Fruit fly (Drosophila melanogaster) whole organism, embryonic: ENCODE data around the gene CG32425.

Experiments used
- Atf6 ChIP-seq: fragments of 200-800 bp; sonication (Bioruptor generic); IDR thresholded peaks from 2 replicates; pipeline ENCODE4 v1.3.6; 2022; ENCODE audit warnings: missing biosample characterization, missing genetic modification characterization
- Awh ChIP-seq: fragments of 200-800 bp; sonication (Bioruptor generic); IDR thresholded peaks from 2 replicates; pipeline ENCODE4, ENCODE4 v1.3.6; 2022; ENCODE audit warnings: missing biosample characterization, missing genetic modification characterization
- Bgb ChIP-seq: fragments of 200-800 bp; sonication (Bioruptor generic); IDR thresholded peaks from 2 replicates; pipeline ENCODE4 v1.3.6; 2022; ENCODE audit warnings: missing biosample characterization, missing genetic modification characterization; ENCODE audit not compliant: partially characterized antibody
- C15 ChIP-seq: fragments of 200-800 bp; sonication (Bioruptor generic); IDR thresholded peaks from 3 replicates; pipeline ENCODE4 v1.3.6; 2022; ENCODE audit warnings: missing biosample characterization, missing genetic modification characterization
- CG10543 ChIP-seq: fragments of 200-800 bp; sonication (Bioruptor generic); optimal IDR thresholded peaks from 3 replicates; lab custom pipeline; 2017; ENCODE audit warnings: missing biosample characterization, mild to moderate bottlenecking, missing genetic modification characterization, moderate library complexity
- CG11695 ChIP-seq: fragments of 200-800 bp; sonication (Bioruptor generic); IDR thresholded peaks from 3 replicates; pipeline ENCODE4 v1.3.6; 2022; ENCODE audit warnings: missing biosample characterization, missing genetic modification characterization
- CG11696 ChIP-seq: fragments of 200-800 bp; sonication (Bioruptor generic); IDR thresholded peaks from 2 replicates; pipeline ENCODE4 v1.3.6; 2022; ENCODE audit warnings: missing biosample characterization, missing genetic modification characterization
- CG12769 ChIP-seq: fragments of 200-800 bp; sonication (Bioruptor generic); optimal IDR thresholded peaks from 2 replicates; lab custom pipeline; 2019; ENCODE audit warnings: missing biosample characterization, mild to moderate bottlenecking, missing genetic modification characterization, moderate library complexity
- CG12942 ChIP-seq: fragments of 200-800 bp; sonication (Bioruptor generic); optimal IDR thresholded peaks from 3 replicates; lab custom pipeline; 2016; ENCODE audit warnings: missing biosample characterization, missing genetic modification characterization
- CG13624 ChIP-seq: fragments of 200-800 bp; sonication (Bioruptor generic); optimal IDR thresholded peaks from 2 replicates; lab custom pipeline; 2016; ENCODE audit warnings: missing biosample characterization, missing genetic modification characterization
- CG13775 ChIP-seq: fragments of 200-800 bp; sonication (Bioruptor generic); optimal IDR thresholded peaks from 3 replicates; lab custom pipeline; 2017; ENCODE audit warnings: missing biosample characterization, mild to moderate bottlenecking, missing genetic modification characterization
- CG14667 ChIP-seq: fragments of 200-800 bp; sonication (Bioruptor generic); IDR thresholded peaks from 2 replicates; pipeline ENCODE4 v1.3.6; 2022; ENCODE audit warnings: missing biosample characterization, missing genetic modification characterization
- CG16863 ChIP-seq: fragments of 200-800 bp; sonication (Bioruptor generic); optimal IDR thresholded peaks from 3 replicates; lab custom pipeline; 2016; ENCODE audit warnings: missing biosample characterization, missing genetic modification characterization
- CG17361 ChIP-seq: fragments of 200-800 bp; sonication (Bioruptor generic); IDR thresholded peaks from 3 replicates; pipeline ENCODE4 v1.3.6; 2022; ENCODE audit warnings: missing biosample characterization, missing genetic modification characterization
- CG2129 ChIP-seq: fragments of 200-800 bp; sonication (Bioruptor generic); IDR thresholded peaks from 2 replicates; pipeline ENCODE4 v1.3.6; 2022; ENCODE audit warnings: missing biosample characterization, missing genetic modification characterization; ENCODE audit not compliant: partially characterized antibody
- CG30403 ChIP-seq: fragments of 200-800 bp; sonication (Bioruptor generic); optimal IDR thresholded peaks from 3 replicates; lab custom pipeline; 2016; ENCODE audit warnings: missing biosample characterization, missing genetic modification characterization
- CG3065 ChIP-seq: fragments of 200-800 bp; sonication (Bioruptor generic); optimal IDR thresholded peaks from 2 replicates; lab custom pipeline; 2016; ENCODE audit warnings: missing biosample characterization, missing genetic modification characterization
- CG32767 ChIP-seq: fragments of 200-800 bp; sonication (Bioruptor generic); IDR thresholded peaks from 2 replicates; pipeline ENCODE4 v1.3.6; 2022; ENCODE audit warnings: missing biosample characterization, missing genetic modification characterization
- CG34422 ChIP-seq: fragments of 200-800 bp; sonication (Bioruptor generic); IDR thresholded peaks from 3 replicates; pipeline ENCODE4 v1.3.6; 2022; ENCODE audit warnings: missing biosample characterization, missing genetic modification characterization
- CG6175 ChIP-seq: fragments of 200-800 bp; sonication (Bioruptor generic); IDR thresholded peaks from 3 replicates; pipeline ENCODE4 v1.3.6; 2022; ENCODE audit warnings: missing biosample characterization, missing genetic modification characterization
- Dad ChIP-seq: fragments of 200-800 bp; sonication (Bioruptor generic); optimal IDR thresholded peaks from 3 replicates; lab custom pipeline; 2016; ENCODE audit warnings: missing biosample characterization, missing genetic modification characterization
- Dip3 ChIP-seq: fragments of 200-800 bp; sonication (Bioruptor generic); optimal IDR thresholded peaks from 3 replicates; lab custom pipeline; 2016; ENCODE audit warnings: missing biosample characterization, missing genetic modification characterization
- Dp ChIP-seq: fragments of 200-800 bp; sonication (Bioruptor generic); optimal IDR thresholded peaks from 2 replicates; lab custom pipeline; 2018; ENCODE audit warnings: missing biosample characterization, mild to moderate bottlenecking, missing genetic modification characterization, moderate library complexity
- Ets65A ChIP-seq: fragments of 200-800 bp; sonication (Bioruptor generic); peaks from one replicate; lab custom pipeline; 2016; ENCODE audit warnings: missing biosample characterization, missing genetic modification characterization
- Gug ChIP-seq: fragments of 200-800 bp; sonication (Bioruptor generic); IDR thresholded peaks from 4 replicates; pipeline ENCODE4 v1.3.6; 2022; ENCODE audit warnings: missing biosample characterization, missing genetic modification characterization
- HLH54F ChIP-seq: fragments of 200-800 bp; sonication (Bioruptor generic); optimal IDR thresholded peaks from 3 replicates; lab custom pipeline; 2016; ENCODE audit warnings: missing biosample characterization, missing genetic modification characterization
- Mrtf ChIP-seq: fragments of 200-800 bp; sonication (Bioruptor generic); IDR thresholded peaks from 3 replicates; pipeline ENCODE4 v1.3.6; 2022; ENCODE audit warnings: missing biosample characterization, missing genetic modification characterization
- PHDP ChIP-seq: fragments of 200-800 bp; sonication (Bioruptor generic); optimal IDR thresholded peaks from 3 replicates; lab custom pipeline; 2018; ENCODE audit warnings: missing biosample characterization, mild to moderate bottlenecking, missing genetic modification characterization, moderate library complexity
- Taf1 ChIP-seq: fragments of 200-800 bp; sonication (Bioruptor generic); IDR thresholded peaks from 2 replicates; pipeline ENCODE4 v1.3.6; 2022; ENCODE audit warnings: missing biosample characterization, missing genetic modification characterization
- abd-A ChIP-seq: fragments of 200-800 bp; sonication (Bioruptor generic); optimal IDR thresholded peaks from 3 replicates; lab custom pipeline; 2019; ENCODE audit warnings: missing biosample characterization, mild to moderate bottlenecking, missing genetic modification characterization, moderate library complexity
- ap ChIP-seq: fragments of 200-800 bp; sonication (Bioruptor generic); IDR thresholded peaks from 2 replicates; pipeline ENCODE4 v1.3.6; 2022; ENCODE audit warnings: missing biosample characterization, missing genetic modification characterization
- bsh ChIP-seq, 2 experiments: fragments of 200-800 bp; sonication (Bioruptor generic); optimal IDR thresholded peaks; 2 replicates each; lab custom pipeline; 2017 to 2018; ENCODE audit warnings: mild to moderate bottlenecking in 2 of 2, missing biosample characterization in 2 of 2, missing genetic modification characterization in 2 of 2, moderate library complexity in 1 of 2
- chinmo ChIP-seq: fragments of 200-800 bp; sonication (Bioruptor generic); IDR thresholded peaks from 4 replicates; pipeline ENCODE4 v1.3.6; 2022; ENCODE audit warnings: missing biosample characterization, missing genetic modification characterization; ENCODE audit not compliant: partially characterized antibody
- ci ChIP-seq: fragments of 200-800 bp; sonication (Bioruptor generic); IDR thresholded peaks from 3 replicates; pipeline ENCODE4 v1.3.6; 2022; ENCODE audit warnings: missing biosample characterization, missing genetic modification characterization
- da ChIP-seq: fragments of 200-800 bp; sonication (Bioruptor generic); optimal IDR thresholded peaks from 2 replicates; lab custom pipeline; 2016; ENCODE audit warnings: missing biosample characterization, missing genetic modification characterization
- ewg ChIP-seq: fragments of 200-800 bp; sonication (Bioruptor generic); optimal IDR thresholded peaks from 3 replicates; lab custom pipeline; 2017; ENCODE audit warnings: mild to moderate bottlenecking, missing biosample characterization, missing genetic modification reagents, missing genetic modification characterization
- hkb ChIP-seq, 2 experiments: fragments of 200-800 bp in 1 of 2; fragments of >200 bp in 1 of 2; sonication (Bioruptor generic) in 1 of 2; IDR thresholded peaks in 1 of 2; optimal IDR thresholded peaks in 1 of 2; 2 replicates each; pipeline versions ENCODE4 v1.3.6 to Lab custom; 2017 to 2022; ENCODE audit warnings: missing biosample characterization in 1 of 2, missing genetic modification characterization in 1 of 2
- jumu ChIP-seq: fragments of 200-800 bp; sonication (Bioruptor generic); optimal IDR thresholded peaks from 3 replicates; lab custom pipeline; 2016; ENCODE audit warnings: missing biosample characterization, missing genetic modification characterization
- lab ChIP-seq: fragments of 200-800 bp; sonication (Bioruptor generic); optimal IDR thresholded peaks from 3 replicates; lab custom pipeline; 2017; ENCODE audit warnings: missing biosample characterization, missing genetic modification characterization, mild to moderate bottlenecking, moderate library complexity, missing genetic modification reagents
- pros ChIP-seq: fragments of 200-800 bp; sonication (Bioruptor generic); optimal IDR thresholded peaks from 3 replicates; lab custom pipeline; 2019; ENCODE audit warnings: missing biosample characterization, mild to moderate bottlenecking, missing genetic modification characterization, moderate library complexity
- pum ChIP-seq: fragments of 200-800 bp; sonication (Bioruptor generic); optimal IDR thresholded peaks from 2 replicates; lab custom pipeline; 2016; ENCODE audit warnings: missing biosample characterization, missing genetic modification characterization
- repo ChIP-seq: fragments of 200-800 bp; sonication (Bioruptor generic); optimal IDR thresholded peaks from 2 replicates; lab custom pipeline; 2016; ENCODE audit warnings: missing biosample characterization, missing genetic modification characterization
- sens ChIP-seq: fragments of 200-800 bp; sonication (Bioruptor generic); peaks from one replicate; lab custom pipeline; 2016; ENCODE audit warnings: missing biosample characterization, missing genetic modification characterization
- seq ChIP-seq: fragments of 200-800 bp; sonication (Bioruptor generic); IDR thresholded peaks from 2 replicates; pipeline ENCODE4 v1.3.6; 2022; ENCODE audit warnings: missing biosample characterization, missing genetic modification characterization
- sqz ChIP-seq: fragments of 200-800 bp; sonication (Bioruptor generic); optimal IDR thresholded peaks from 3 replicates; lab custom pipeline; 2018; ENCODE audit warnings: missing biosample characterization, mild to moderate bottlenecking, missing genetic modification characterization
- sr ChIP-seq: fragments of 200-800 bp; sonication (Bioruptor generic); IDR thresholded peaks from 3 replicates; pipeline ENCODE4 v1.3.6; 2022; ENCODE audit warnings: missing biosample characterization, missing genetic modification characterization
- tll ChIP-seq, 2 experiments: fragments of 200-800 bp in 1 of 2; fragments of >200 bp in 1 of 2; sonication (Bioruptor generic) in 1 of 2; optimal IDR thresholded peaks; 2 replicates each; lab custom pipeline; 2017 to 2019; ENCODE audit warnings: missing biosample characterization in 2 of 2, missing genetic modification characterization in 2 of 2, mild to moderate bottlenecking in 1 of 2, moderate library complexity in 1 of 2
- unc-4 ChIP-seq: fragments of 200-800 bp; sonication (Bioruptor generic); IDR thresholded peaks from 2 replicates; pipeline ENCODE4 v1.3.6; 2022; ENCODE audit warnings: missing biosample characterization, missing genetic modification characterization; ENCODE audit not compliant: partially characterized antibody
- vvl ChIP-seq: fragments of 200-800 bp; sonication (Bioruptor generic); IDR thresholded peaks from 2 replicates; pipeline ENCODE4 v1.3.6; 2022; ENCODE audit warnings: missing biosample characterization, missing genetic modification characterization
- zen ChIP-seq: fragments of 200-800 bp; sonication (Bioruptor generic); optimal IDR thresholded peaks from 3 replicates; lab custom pipeline; 2018; ENCODE audit warnings: missing biosample characterization, mild to moderate bottlenecking, missing genetic modification characterization, moderate library complexity
- zen2 ChIP-seq: fragments of 200-800 bp; sonication (Bioruptor generic); IDR thresholded peaks from 3 replicates; pipeline ENCODE4 v1.3.6; 2022; ENCODE audit warnings: missing biosample characterization, missing genetic modification characterization; ENCODE audit not compliant: partially characterized antibody
- zf30C ChIP-seq: fragments of 200-800 bp; sonication (Bioruptor generic); optimal IDR thresholded peaks from 3 replicates; lab custom pipeline; 2018; ENCODE audit warnings: missing biosample characterization, mild to moderate bottlenecking, missing genetic modification characterization

The CG32425 gene

dm6 chr3L:20548201-20548854 lies 51.2 kb downstream of the CG32425 start (continued):
- TF ChIP-seq ewg (GFP tag; lab: Kevin White, UChicago) (no peak), ap (no peak), CG34422 (no peak), Mrtf (GFP tag; lab: Robert Waterston, UW) (no peak), sr (GFP tag; lab: Robert Waterston, UW) (no peak), CG12942 (GFP tag; lab: Kevin White, UChicago) (no peak), CG12769 (tag; lab: Kevin White, UChicago) (peak; percentile 25), Atf6 (no peak), HLH54F (GFP tag; lab: Kevin White, UChicago) (no peak), seq (no peak), CG10543 (no peak), jumu (GFP tag; lab: Kevin White, UChicago) (no peak), sqz (peak; percentile 24), lab (GFP tag; lab: Kevin White, UChicago) (no peak), CG13775 (GFP tag; lab: Kevin White, UChicago) (no peak), Taf1 (no peak), CG13624 (GFP tag; lab: Kevin White, UChicago) (no peak), sens (GFP tag; lab: Kevin White, UChicago) (peak; percentile 54), vvl (peak; percentile 46), zf30C (GFP tag; lab: Kevin White, UChicago) (no peak), zen (tag; lab: Kevin White, UChicago) (no peak), Dad (GFP tag; lab: Kevin White, UChicago) (no peak), abd-A (tag; lab: Kevin White, UChicago) (peak; percentile 81), da (GFP tag; lab: Kevin White, UChicago) (no peak), CG30403 (GFP tag; lab: Kevin White, UChicago) (no peak), repo (GFP tag; lab: Kevin White, UChicago) (no peak), CG6175 (GFP tag; lab: Robert Waterston, UW) (no peak), chinmo (GFP tag; lab: Robert Waterston, UW) (peak; percentile 63; the same call in 1 of the 4 replicates), CG11695 (GFP tag; lab: Robert Waterston, UW) (no peak), CG2129 (GFP tag; lab: Robert Waterston, UW) (no peak), Ets65A (GFP tag; lab: Kevin White, UChicago) (no peak), CG3065 (GFP tag; lab: Kevin White, UChicago) (no peak), Dp (GFP tag; lab: Kevin White, UChicago) (no peak), CG11696 (GFP tag; lab: Robert Waterston, UW) (no peak), CG16863 (GFP tag; lab: Kevin White, UChicago) (no peak), CG14667 (GFP tag; lab: Robert Waterston, UW) (no peak), Awh (peak; percentile 73), ci (GFP tag; lab: Robert Waterston, UW) (no peak)

dm6 chr3L:20549358-20549757 lies 52.2 kb downstream of the CG32425 start:
- TF ChIP-seq hkb (optimal IDR thresholded peaks at IDR 0.05; lab: Kevin White, UChicago) (no peak), hkb (GFP tag; IDR thresholded peaks at IDR 0.05; lab: Robert Waterston, UW) (no peak), pros (GFP tag; lab: Kevin White, UChicago) (no peak), CG32767 (GFP tag; lab: Robert Waterston, UW) (no peak), PHDP (no peak), bsh (GFP tag; optimal IDR thresholded peaks at IDR 0.05; lab: Kevin White, UChicago) (peak in 1 of 2 experiments; percentile 24), tll (GFP tag; optimal IDR thresholded peaks at IDR 0.05; lab: Kevin White, UChicago) (no peak), zen2 (no peak), Dip3 (no peak), Gug (GFP tag; lab: Robert Waterston, UW) (no peak), CG17361 (GFP tag; lab: Robert Waterston, UW) (no peak), unc-4 (GFP tag; lab: Robert Waterston, UW) (no peak), sens (GFP tag; lab: Kevin White, UChicago) (no peak), C15 (GFP tag; lab: Robert Waterston, UW) (no peak), Bgb (GFP tag; lab: Robert Waterston, UW) (no peak), pum (GFP tag; lab: Kevin White, UChicago) (no peak)
